Fruit fly (Drosophila melanogaster) whole organism, embryonic: Measurements from ENCODE around the gene CG7945.

ENCODE experiments used
- Aef1 ChIP-seq: fragments of 200-800 bp; sonication (Bioruptor generic); IDR thresholded peaks from 3 replicates; pipeline ENCODE4 v1.3.6; 2022; ENCODE audit warnings: missing biosample characterization, missing genetic modification characterization
- Blimp-1 ChIP-seq: fragments of 200-800 bp; sonication (Bioruptor generic); optimal IDR thresholded peaks from 3 replicates; lab custom pipeline; 2018; ENCODE audit warnings: missing biosample characterization, missing genetic modification characterization, mild to moderate bottlenecking, moderate library complexity, missing genetic modification reagents
- CG10274 ChIP-seq: fragments of 200-800 bp; sonication (Bioruptor generic); optimal IDR thresholded peaks from 3 replicates; lab custom pipeline; 2017; ENCODE audit warnings: missing biosample characterization, mild to moderate bottlenecking, missing genetic modification characterization
- CG12104 ChIP-seq: fragments of 200-800 bp; sonication (Bioruptor generic); optimal IDR thresholded peaks from 3 replicates; lab custom pipeline; 2016; ENCODE audit warnings: missing biosample characterization, missing genetic modification characterization
- CG1233 ChIP-seq: fragments of 200-800 bp; sonication (Bioruptor generic); optimal IDR thresholded peaks from 4 replicates; lab custom pipeline; 2018; ENCODE audit warnings: missing biosample characterization, mild to moderate bottlenecking, missing genetic modification characterization
- CG12391 ChIP-seq: fragments of 200-800 bp; sonication (Bioruptor generic); optimal IDR thresholded peaks from 3 replicates; lab custom pipeline; 2018; ENCODE audit warnings: missing biosample characterization, mild to moderate bottlenecking, missing genetic modification characterization, moderate library complexity
- CG12744 ChIP-seq: fragments of 200-800 bp; sonication (Bioruptor generic); optimal IDR thresholded peaks from 2 replicates; lab custom pipeline; 2016; ENCODE audit warnings: missing biosample characterization, missing genetic modification characterization
- CG12942 ChIP-seq: fragments of 200-800 bp; sonication (Bioruptor generic); optimal IDR thresholded peaks from 3 replicates; lab custom pipeline; 2016; ENCODE audit warnings: missing biosample characterization, missing genetic modification characterization
- CG13296 ChIP-seq: fragments of 200-800 bp; sonication (Bioruptor generic); optimal IDR thresholded peaks from 3 replicates; lab custom pipeline; 2018; ENCODE audit warnings: missing biosample characterization, mild to moderate bottlenecking, missing genetic modification characterization
- CG14860 ChIP-seq: fragments of 200-800 bp; sonication (Bioruptor generic); IDR thresholded peaks from 3 replicates; pipeline ENCODE4 v1.3.6; 2022; ENCODE audit warnings: missing biosample characterization, missing genetic modification characterization; ENCODE audit not compliant: partially characterized antibody
- CG16779 ChIP-seq: fragments of 200-800 bp; sonication (Bioruptor generic); IDR thresholded peaks from 2 replicates; pipeline ENCODE4 v1.3.6; 2022; ENCODE audit warnings: missing biosample characterization, missing genetic modification characterization
- CG17385 ChIP-seq: fragments of 200-800 bp; sonication (Bioruptor generic); optimal IDR thresholded peaks from 3 replicates; lab custom pipeline; 2018; ENCODE audit warnings: missing biosample characterization, mild to moderate bottlenecking, missing genetic modification characterization
- CG17568 ChIP-seq: fragments of 200-800 bp; sonication (Bioruptor generic); optimal IDR thresholded peaks from 2 replicates; lab custom pipeline; 2018; ENCODE audit warnings: missing biosample characterization, mild to moderate bottlenecking, missing genetic modification characterization, moderate library complexity
- CG17612 ChIP-seq: fragments of 200-800 bp; sonication (Bioruptor generic); IDR thresholded peaks from 2 replicates; pipeline ENCODE4 v1.3.6; 2022; ENCODE audit warnings: missing biosample characterization, missing genetic modification characterization
- CG1832 ChIP-seq: fragments of 200-800 bp; sonication (Bioruptor generic); optimal IDR thresholded peaks from 2 replicates; lab custom pipeline; 2017; ENCODE audit warnings: missing biosample characterization, mild to moderate bottlenecking, missing genetic modification characterization, inconsistent platforms
- CG3281 ChIP-seq: fragments of 200-800 bp; sonication (Bioruptor generic); optimal IDR thresholded peaks from 3 replicates; lab custom pipeline; 2017; ENCODE audit warnings: missing biosample characterization, mild to moderate bottlenecking, missing genetic modification characterization
- CG34422 ChIP-seq: fragments of 200-800 bp; sonication (Bioruptor generic); IDR thresholded peaks from 3 replicates; pipeline ENCODE4 v1.3.6; 2022; ENCODE audit warnings: missing biosample characterization, missing genetic modification characterization
- CG3847 ChIP-seq: fragments of 200-800 bp; sonication (Bioruptor generic); IDR thresholded peaks from 2 replicates; pipeline ENCODE4 v1.3.6; 2022; ENCODE audit warnings: missing biosample characterization, missing genetic modification characterization
- CG6765 ChIP-seq: fragments of 200-800 bp; sonication (Bioruptor generic); optimal IDR thresholded peaks from 3 replicates; lab custom pipeline; 2017; ENCODE audit warnings: missing biosample characterization, mild to moderate bottlenecking, missing genetic modification characterization
- CG7745 ChIP-seq: fragments of 200-800 bp; sonication (Bioruptor generic); optimal IDR thresholded peaks from 2 replicates; lab custom pipeline; 2018; ENCODE audit warnings: missing biosample characterization, mild to moderate bottlenecking, missing genetic modification characterization, moderate library complexity
- CrebB ChIP-seq: fragments of 200-800 bp; sonication (Bioruptor generic); optimal IDR thresholded peaks from 3 replicates; lab custom pipeline; 2018; ENCODE audit warnings: missing biosample characterization, mild to moderate bottlenecking, missing genetic modification characterization
- Dbx ChIP-seq: fragments of 200-800 bp; sonication (Bioruptor generic); IDR thresholded peaks from 3 replicates; pipeline ENCODE4 v1.3.6; 2022; ENCODE audit warnings: missing biosample characterization, missing genetic modification characterization
- Dip3 ChIP-seq: fragments of 200-800 bp; sonication (Bioruptor generic); optimal IDR thresholded peaks from 3 replicates; lab custom pipeline; 2016; ENCODE audit warnings: missing biosample characterization, missing genetic modification characterization
- Doc2 ChIP-seq: fragments of 200-800 bp; sonication (Bioruptor generic); IDR thresholded peaks from 2 replicates; pipeline ENCODE4 v1.3.6; 2022; ENCODE audit warnings: missing biosample characterization, missing genetic modification characterization
- Doc3 ChIP-seq: fragments of 200-800 bp; sonication (Bioruptor generic); IDR thresholded peaks from 3 replicates; pipeline ENCODE4 v1.3.6; 2022; ENCODE audit warnings: missing biosample characterization, missing genetic modification characterization; ENCODE audit not compliant: partially characterized antibody
- H15 ChIP-seq: fragments of 200-800 bp; sonication (Bioruptor generic); IDR thresholded peaks from 3 replicates; pipeline ENCODE4 v1.3.6; 2022; ENCODE audit warnings: missing biosample characterization, missing genetic modification characterization
- Hmx ChIP-seq: fragments of 200-800 bp; sonication (Bioruptor generic); optimal IDR thresholded peaks from 2 replicates; lab custom pipeline; 2016; ENCODE audit warnings: missing biosample characterization, missing genetic modification characterization
- Hr78 ChIP-seq, 2 experiments: fragments of 200-800 bp in 1 of 2; fragments of >200 bp in 1 of 2; sonication (Bioruptor generic) in 1 of 2; optimal IDR thresholded peaks; 2 replicates each; lab custom pipeline; 2017 to 2019; ENCODE audit warnings: missing biosample characterization in 2 of 2, missing genetic modification characterization in 2 of 2, mild to moderate bottlenecking in 1 of 2, moderate library complexity in 1 of 2
- Myb ChIP-seq: fragments of 200-800 bp; sonication (Bioruptor generic); optimal IDR thresholded peaks from 2 replicates; lab custom pipeline; 2016; ENCODE audit warnings: missing biosample characterization, missing genetic modification characterization
- Nf-YC ChIP-seq: fragments of 200-800 bp; optimal IDR thresholded peaks from 3 replicates; lab custom pipeline; 2019; ENCODE audit warnings: missing biosample characterization, mild to moderate bottlenecking, missing genetic modification characterization, moderate library complexity
- NfI ChIP-seq: fragments of 200-800 bp; sonication (Bioruptor generic); optimal IDR thresholded peaks from 3 replicates; lab custom pipeline; 2018; ENCODE audit warnings: missing biosample characterization, mild to moderate bottlenecking, missing genetic modification characterization, moderate library complexity
- Scr ChIP-seq: fragments of 200-800 bp; sonication (Bioruptor generic); IDR thresholded peaks from 2 replicates; pipeline ENCODE4 v1.3.6; 2022; ENCODE audit warnings: missing biosample characterization, missing genetic modification characterization; ENCODE audit not compliant: partially characterized antibody
- Spps ChIP-seq: fragments of 200-800 bp; sonication (Bioruptor generic); optimal IDR thresholded peaks from 2 replicates; lab custom pipeline; 2018; ENCODE audit warnings: missing biosample characterization, mild to moderate bottlenecking, missing genetic modification characterization
- Ssrp ChIP-seq: fragments of 200-800 bp; sonication (Bioruptor generic); optimal IDR thresholded peaks from 2 replicates; lab custom pipeline; 2018; ENCODE audit warnings: missing biosample characterization, mild to moderate bottlenecking, missing genetic modification characterization, moderate library complexity
- ac ChIP-seq: fragments of 200-800 bp; sonication (Bioruptor generic); optimal IDR thresholded peaks from 3 replicates; lab custom pipeline; 2017; ENCODE audit warnings: missing biosample characterization, mild to moderate bottlenecking, missing genetic modification characterization
- ato ChIP-seq: fragments of 200-800 bp; sonication (Bioruptor generic); IDR thresholded peaks from 2 replicates; pipeline ENCODE4 v1.3.6; 2022; ENCODE audit warnings: missing biosample characterization, missing genetic modification characterization; ENCODE audit not compliant: partially characterized antibody
- cad ChIP-seq: fragments of >200 bp; optimal IDR thresholded peaks from 2 replicates; lab custom pipeline; 2017; ENCODE audit warnings: missing biosample characterization, missing genetic modification characterization
- cg ChIP-seq: fragments of 200-800 bp; sonication (Bioruptor generic); optimal IDR thresholded peaks from 3 replicates; lab custom pipeline; 2019; ENCODE audit warnings: missing biosample characterization, mild to moderate bottlenecking, missing genetic modification characterization, moderate library complexity
- gsb ChIP-seq: fragments of 200-800 bp; sonication (Bioruptor generic); IDR thresholded peaks from 2 replicates; pipeline ENCODE4 v1.3.6; 2022; ENCODE audit warnings: missing biosample characterization, missing genetic modification characterization
- ham ChIP-seq: fragments of 200-800 bp; sonication (Bioruptor generic); IDR thresholded peaks from 2 replicates; pipeline ENCODE4 v1.3.6; 2022; ENCODE audit warnings: missing biosample characterization, missing genetic modification characterization
- ind ChIP-seq: fragments of 200-800 bp; sonication (Bioruptor generic); optimal IDR thresholded peaks from 3 replicates; lab custom pipeline; 2016; ENCODE audit warnings: missing biosample characterization, missing genetic modification characterization
- jigr1 ChIP-seq: fragments of 200-800 bp; sonication (Bioruptor generic); IDR thresholded peaks from 3 replicates; pipeline ENCODE4 v1.3.6; 2022; ENCODE audit warnings: missing biosample characterization, missing genetic modification characterization
- kah ChIP-seq: fragments of 200-800 bp; sonication (Bioruptor generic); optimal IDR thresholded peaks from 2 replicates; lab custom pipeline; 2018; ENCODE audit warnings: missing biosample characterization, mild to moderate bottlenecking, missing genetic modification characterization
- ken ChIP-seq: fragments of 200-800 bp; sonication (Bioruptor generic); IDR thresholded peaks from 3 replicates; pipeline ENCODE4 v1.3.6; 2022; ENCODE audit warnings: missing biosample characterization, missing genetic modification characterization
- lmd ChIP-seq: fragments of 200-800 bp; sonication (Bioruptor generic); IDR thresholded peaks from 2 replicates; pipeline ENCODE4 v1.3.6; 2022; ENCODE audit warnings: missing biosample characterization, missing genetic modification characterization
- maf-S ChIP-seq: fragments of 200-800 bp; sonication (Bioruptor generic); optimal IDR thresholded peaks from 2 replicates; lab custom pipeline; 2016; ENCODE audit warnings: missing biosample characterization, missing genetic modification characterization
- mam ChIP-seq: fragments of 200-800 bp; sonication (Bioruptor generic); optimal IDR thresholded peaks from 3 replicates; lab custom pipeline; 2016; ENCODE audit warnings: missing biosample characterization, missing genetic modification characterization
- slou ChIP-seq: fragments of 200-800 bp; sonication (Bioruptor generic); optimal IDR thresholded peaks from 3 replicates; lab custom pipeline; 2016; ENCODE audit warnings: missing biosample characterization, missing genetic modification characterization
- tna ChIP-seq: fragments of 200-800 bp; sonication (Bioruptor generic); IDR thresholded peaks from 2 replicates; pipeline ENCODE4 v1.3.6; 2022; ENCODE audit warnings: missing biosample characterization, missing genetic modification characterization; ENCODE audit not compliant: partially characterized antibody
- yki ChIP-seq: fragments of >200 bp; optimal IDR thresholded peaks from 3 replicates; lab custom pipeline; 2018
- zen ChIP-seq: fragments of 200-800 bp; sonication (Bioruptor generic); optimal IDR thresholded peaks from 3 replicates; lab custom pipeline; 2018; ENCODE audit warnings: missing biosample characterization, mild to moderate bottlenecking, missing genetic modification characterization, moderate library complexity

Gene CG7945

DNA sequence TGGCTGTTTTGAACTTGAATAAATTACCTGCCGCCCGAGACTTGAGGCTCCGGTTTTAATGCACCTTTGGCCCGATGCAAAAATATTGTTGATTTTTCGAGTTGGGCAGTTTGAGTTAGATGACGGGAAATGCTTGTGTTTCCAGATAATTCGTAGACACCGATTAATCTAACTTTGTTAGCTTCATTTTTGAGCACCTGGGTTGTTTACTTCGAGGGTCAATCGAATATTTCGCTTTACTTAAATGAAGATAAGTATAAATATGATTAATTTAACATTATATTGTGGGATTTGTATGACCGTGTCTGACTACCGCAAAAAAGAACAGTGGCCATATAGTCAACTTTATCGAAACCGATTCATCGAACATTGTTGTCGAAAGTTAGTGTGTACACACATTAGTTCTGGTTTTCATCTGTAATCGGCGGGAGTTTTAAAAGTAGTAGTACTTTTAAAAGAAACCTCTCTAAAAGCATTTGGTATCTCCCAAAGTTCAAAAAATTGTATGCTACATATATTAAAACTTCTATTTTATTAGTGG lies at the start of gene CG7945 (continued):
- peak; percentile 48; the same call in 2 of the 3 replicates for TF ChIP-seq Doc3 (GFP tag; lab: Robert Waterston, UW)
- TF ChIP-seq CG12104 (GFP tag; lab: Kevin White, UChicago), result no peak
- TF ChIP-seq Doc2 (GFP tag; lab: Robert Waterston, UW), result no peak
- no peak for TF ChIP-seq ken (GFP tag; lab: Robert Waterston, UW)
- peak; percentile 23 for TF ChIP-seq CG12391 (tag; lab: Kevin White, UChicago)
- TF ChIP-seq ac (GFP tag; lab: Kevin White, UChicago), result no peak
- TF ChIP-seq Ssrp (tag; lab: Kevin White, UChicago), result no peak
- no peak for TF ChIP-seq cg (GFP tag; lab: Kevin White, UChicago)
- no peak for TF ChIP-seq CG17385
- no peak for TF ChIP-seq yki (lab: Kevin White, UChicago)
- no peak for TF ChIP-seq Myb (GFP tag; lab: Kevin White, UChicago)
- TF ChIP-seq CG1233 (GFP tag; lab: Kevin White, UChicago), result no peak
- TF ChIP-seq ind (GFP tag; lab: Kevin White, UChicago), result no peak
- no peak for TF ChIP-seq CG17612 (GFP tag; lab: Robert Waterston, UW)
- no peak for TF ChIP-seq lmd (GFP tag; lab: Robert Waterston, UW)
- no peak for TF ChIP-seq ham (GFP tag; lab: Robert Waterston, UW)
- no peak for TF ChIP-seq CG6765 (GFP tag; lab: Kevin White, UChicago)
- TF ChIP-seq CG3847 (GFP tag; lab: Robert Waterston, UW), result no peak
- no peak for TF ChIP-seq CG14860 (GFP tag; lab: Robert Waterston, UW)
- no peak for TF ChIP-seq Dip3
- no peak for TF ChIP-seq Dbx (GFP tag; lab: Robert Waterston, UW)
- TF ChIP-seq NfI (GFP tag; lab: Kevin White, UChicago), result no peak
- peak; percentile 61 for TF ChIP-seq Scr (GFP tag; lab: Robert Waterston, UW)
- TF ChIP-seq Nf-YC (tag; lab: Kevin White, UChicago), result peak; percentile 24
- TF ChIP-seq CG13296 (GFP tag; lab: Kevin White, UChicago), result no peak
- TF ChIP-seq CG3281, result no peak
- no peak for TF ChIP-seq cad
- no peak for TF ChIP-seq kah (GFP tag; lab: Kevin White, UChicago)
- no peak for TF ChIP-seq Blimp-1
- TF ChIP-seq slou, result no peak
- TF ChIP-seq CG10274 (GFP tag; lab: Kevin White, UChicago), result no peak
- no peak for TF ChIP-seq CG7745 (tag; lab: Kevin White, UChicago)
- no peak for TF ChIP-seq jigr1
- no peak for TF ChIP-seq CG16779 (GFP tag; lab: Robert Waterston, UW)
- TF ChIP-seq CrebB, result no peak
- no peak for TF ChIP-seq Aef1 (GFP tag; lab: Robert Waterston, UW)
- TF ChIP-seq CG34422 (GFP tag; lab: Robert Waterston, UW), result no peak
- TF ChIP-seq ato (GFP tag; lab: Robert Waterston, UW), result peak; percentile 51; the same call in 1 of the 2 replicates
- TF ChIP-seq tna, result peak; percentile 54; the same call in 1 of the 2 replicates
- no peak for TF ChIP-seq mam (GFP tag; lab: Kevin White, UChicago)
- TF ChIP-seq CG1832, result no peak
- TF ChIP-seq Hr78 (GFP tag; optimal IDR thresholded peaks at IDR 0.05; lab: Kevin White, UChicago), result no peak
- TF ChIP-seq zen (tag; lab: Kevin White, UChicago), result no peak
- no peak for TF ChIP-seq CG12942 (GFP tag; lab: Kevin White, UChicago)
- no peak for TF ChIP-seq H15 (GFP tag; lab: Robert Waterston, UW)
- peak; percentile 17 for TF ChIP-seq CG17568 (GFP tag; lab: Kevin White, UChicago)
- TF ChIP-seq CG12744 (GFP tag; lab: Kevin White, UChicago), result no peak
- no peak for TF ChIP-seq maf-S (GFP tag; lab: Kevin White, UChicago)
- TF ChIP-seq Hmx (GFP tag; lab: Kevin White, UChicago), result no peak
- no peak for TF ChIP-seq Spps (tag; lab: Kevin White, UChicago)
- no peak for TF ChIP-seq gsb
